Worm (Caenorhabditis elegans): ENCODE measurements around the gene C15B12.9.

DNA sequence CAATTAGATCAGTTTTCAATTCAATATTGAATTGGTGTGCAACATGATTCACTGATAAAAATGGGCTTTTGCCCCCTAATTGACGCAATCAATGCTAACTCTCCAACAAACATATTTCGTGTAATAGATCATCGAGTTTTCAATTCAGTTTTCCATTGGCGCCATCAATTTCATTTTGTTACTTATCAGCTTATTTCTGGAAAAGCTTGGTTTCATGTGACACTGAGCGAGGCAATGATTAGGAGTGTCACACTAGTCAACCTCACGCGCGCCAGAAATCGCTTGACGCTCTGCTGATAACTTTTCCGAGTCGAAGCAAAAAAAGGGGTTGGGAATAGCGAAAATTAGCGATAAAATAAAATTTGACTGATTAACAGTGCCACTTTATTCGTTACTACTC lies 49.9 kb downstream of the C15B12.9 start, which contains the start of gene ets-4:
- TF ChIP-seq hlh-8 (tag; optimal IDR thresholded peaks at IDR 0.05) (no peak), ceh-18 (tag; optimal IDR thresholded peaks at IDR 0.05) (no peak), hlh-15 (tag; optimal IDR thresholded peaks at IDR 0.05) (no peak)

All from whole organism, late embryonic.